Worm (Caenorhabditis elegans) whole organism, L2 larva: Measurements from ENCODE around the gene Y71H2AM.20.

Experiments used
- F13H6.1 ChIP-seq: sonication (generic microtip); optimal IDR thresholded peaks from 2 replicates; lab custom pipeline; 2016; ENCODE audit warnings: missing genetic modification characterization, missing compliant biosample characterization
- Y55F3AM.14 ChIP-seq: fragments of 200-800 bp; sonication (Bioruptor generic); optimal IDR thresholded peaks from 2 replicates; lab custom pipeline; 2018; ENCODE audit warnings: mild to moderate bottlenecking, missing genetic modification characterization, missing compliant biosample characterization
- ZK546.5 ChIP-seq: sonication (generic microtip); optimal IDR thresholded peaks from 2 replicates; lab custom pipeline; 2017; ENCODE audit warnings: missing biosample characterization, missing genetic modification characterization
- alr-1 ChIP-seq: fragments of 150-350 bp; optimal IDR thresholded peaks from 2 replicates; lab custom pipeline; 2014; ENCODE audit warnings: missing biosample characterization, missing genetic modification characterization
- ama-1 ChIP-seq: fragments of 150-350 bp; optimal IDR thresholded peaks from 2 replicates; lab custom pipeline; 2018; ENCODE audit warnings: inconsistent platforms
- blmp-1 ChIP-seq: sonication (generic microtip); optimal IDR thresholded peaks from 2 replicates; lab custom pipeline; 2017; ENCODE audit warnings: missing genetic modification characterization, mild to moderate bottlenecking, missing compliant biosample characterization, antibody characterized with exemption, moderate library complexity; ENCODE audit not compliant: insufficient read depth
- ceh-16 ChIP-seq: fragments of 150-350 bp; optimal IDR thresholded peaks from 2 replicates; lab custom pipeline; 2014; ENCODE audit warnings: missing biosample characterization, missing genetic modification characterization
- ceh-82 ChIP-seq: fragments of 150-350 bp; optimal IDR thresholded peaks from 2 replicates; lab custom pipeline; 2014; ENCODE audit warnings: missing biosample characterization, missing genetic modification characterization
- crh-2 ChIP-seq: sonication (generic microtip); optimal IDR thresholded peaks from 2 replicates; lab custom pipeline; 2017; ENCODE audit warnings: missing biosample characterization, missing genetic modification characterization
- dmd-4 ChIP-seq: sonication (generic microtip); optimal IDR thresholded peaks from 2 replicates; lab custom pipeline; 2017; ENCODE audit warnings: missing biosample characterization, missing genetic modification characterization
- egl-27 ChIP-seq: sonication (generic microtip); optimal IDR thresholded peaks from 3 replicates; lab custom pipeline; 2017; ENCODE audit warnings: missing biosample characterization, missing genetic modification reagents, missing genetic modification characterization
- elt-3 ChIP-seq: sonication (generic microtip); optimal IDR thresholded peaks from 2 replicates; lab custom pipeline; 2017; ENCODE audit warnings: missing biosample characterization, missing genetic modification characterization
- fos-1 ChIP-seq: fragments of 150-350 bp; optimal IDR thresholded peaks from 2 replicates; lab custom pipeline; 2014; ENCODE audit warnings: missing biosample characterization, missing genetic modification characterization
- gmeb-1 ChIP-seq: fragments of 150-350 bp; optimal IDR thresholded peaks from 2 replicates; lab custom pipeline; 2014; ENCODE audit warnings: missing biosample characterization, missing genetic modification characterization
- lin-11 ChIP-seq: fragments of 150-350 bp; sonication (generic microtip); optimal IDR thresholded peaks from 2 replicates; lab custom pipeline; 2014; ENCODE audit warnings: missing biosample characterization, missing genetic modification characterization, inconsistent platforms, mixed read lengths
- lin-13 ChIP-seq: fragments of 150-350 bp; optimal IDR thresholded peaks from 2 replicates; lab custom pipeline; 2014; ENCODE audit warnings: missing biosample characterization, missing genetic modification reagents, missing genetic modification characterization
- lsy-2 ChIP-seq, 2 experiments: fragments of 150-350 bp in 1 of 2; sonication (generic microtip) in 1 of 2; optimal IDR thresholded peaks; 2 replicates each; lab custom pipeline; 2014 to 2017; ENCODE audit warnings: missing biosample characterization in 2 of 2, missing genetic modification characterization in 2 of 2
- mab-5 ChIP-seq: fragments of 150-350 bp; optimal IDR thresholded peaks from 2 replicates; lab custom pipeline; 2014; ENCODE audit warnings: missing biosample characterization, missing genetic modification characterization
- mbf-1 ChIP-seq: sonication (generic microtip); optimal IDR thresholded peaks from 2 replicates; lab custom pipeline; 2017; ENCODE audit warnings: missing biosample characterization, missing genetic modification characterization
- mdl-1 ChIP-seq, 2 experiments: fragments of 150-350 bp in 1 of 2; sonication (generic microtip) in 1 of 2; optimal IDR thresholded peaks; 2 replicates each; lab custom pipeline; 2017; ENCODE audit warnings: missing biosample characterization in 2 of 2, missing genetic modification characterization in 2 of 2
- nhr-11 ChIP-seq: fragments of 150-350 bp; optimal IDR thresholded peaks from 2 replicates; lab custom pipeline; 2014; ENCODE audit warnings: missing biosample characterization, missing genetic modification characterization
- nhr-12 ChIP-seq: fragments of 150-350 bp; optimal IDR thresholded peaks from 2 replicates; lab custom pipeline; 2014; ENCODE audit warnings: missing biosample characterization, missing genetic modification characterization
- nhr-129 ChIP-seq: fragments of 150-350 bp; optimal IDR thresholded peaks from 2 replicates; lab custom pipeline; 2014; ENCODE audit warnings: missing biosample characterization, missing genetic modification characterization
- nhr-6 ChIP-seq: fragments of 150-350 bp; optimal IDR thresholded peaks from 2 replicates; lab custom pipeline; 2014; ENCODE audit warnings: missing biosample characterization, missing genetic modification characterization
- nhr-77 ChIP-seq: fragments of 150-350 bp; optimal IDR thresholded peaks from 2 replicates; lab custom pipeline; 2014; ENCODE audit warnings: missing biosample characterization, missing genetic modification characterization
- peb-1 ChIP-seq: fragments of 150-350 bp; optimal IDR thresholded peaks from 2 replicates; lab custom pipeline; 2014; ENCODE audit warnings: missing biosample characterization, missing genetic modification characterization
- sem-4 ChIP-seq: fragments of 150-350 bp; optimal IDR thresholded peaks from 2 replicates; lab custom pipeline; 2014; ENCODE audit warnings: missing biosample characterization, missing genetic modification reagents, missing genetic modification characterization
- skn-1 ChIP-seq: sonication (generic microtip); optimal IDR thresholded peaks from 2 replicates; lab custom pipeline; 2017; ENCODE audit warnings: missing biosample characterization, missing genetic modification characterization
- sma-9 ChIP-seq, 2 experiments: fragments of 150-350 bp in 1 of 2; sonication (generic microtip) in 1 of 2; optimal IDR thresholded peaks; 2 replicates each; lab custom pipeline; 2014 to 2016; ENCODE audit warnings: missing genetic modification characterization in 2 of 2, mild to moderate bottlenecking in 1 of 2, missing biosample characterization in 1 of 2, missing compliant biosample characterization in 1 of 2, missing genetic modification reagents in 1 of 2, moderate library complexity in 1 of 2
- unc-39 ChIP-seq: fragments of 150-350 bp; optimal IDR thresholded peaks from 2 replicates; lab custom pipeline; 2014; ENCODE audit warnings: missing biosample characterization, missing genetic modification characterization
- unc-55 ChIP-seq: fragments of 150-350 bp; sonication (generic microtip); optimal IDR thresholded peaks from 3 replicates; lab custom pipeline; 2014; ENCODE audit warnings: missing biosample characterization, missing genetic modification reagents, missing genetic modification characterization
- unc-62 ChIP-seq: fragments of 150-350 bp; optimal IDR thresholded peaks from 2 replicates; lab custom pipeline; 2014; ENCODE audit warnings: missing biosample characterization, missing genetic modification reagents, missing genetic modification characterization
- zag-1 ChIP-seq: fragments of 150-350 bp; optimal IDR thresholded peaks from 2 replicates; lab custom pipeline; 2014; ENCODE audit warnings: missing biosample characterization, missing genetic modification characterization
- ztf-4 ChIP-seq: fragments of 150-350 bp; optimal IDR thresholded peaks from 2 replicates; lab custom pipeline; 2014; ENCODE audit warnings: missing biosample characterization, missing genetic modification characterization

Y71H2AM.20 gene

ce11 chrIII:2760726-2761125 lies 25.0 kb downstream of the Y71H2AM.20 start, which contains the start of gene pho-9:
Gene pho-9 (minus strand): TSS chrIII:2760816.
- no peak for TF ChIP-seq ama-1
- peak; percentile 26 for TF ChIP-seq blmp-1 (tag; lab: Kevin White, UChicago)
- TF ChIP-seq fos-1 (tag; lab: Kevin White, UChicago) = peak; percentile 88
- TF ChIP-seq ZK546.5 (tag; lab: Kevin White, UChicago) = no peak
- TF ChIP-seq sma-9 (GFP tag; optimal IDR thresholded peaks at IDR 0.05; lab: Kevin White, UChicago) = peak; percentile 58
- TF ChIP-seq sma-9 (tag; optimal IDR thresholded peaks at IDR 0.05; lab: Kevin White, UChicago) = no peak
- no peak for TF ChIP-seq unc-62 (GFP tag; lab: Kevin White, UChicago)
- TF ChIP-seq nhr-129 (tag; lab: Kevin White, UChicago) = no peak
- TF ChIP-seq dmd-4 (tag; lab: Kevin White, UChicago) = no peak
- TF ChIP-seq ceh-16 (tag; lab: Kevin White, UChicago) = no peak
- peak; percentile 50 for TF ChIP-seq crh-2 (tag; lab: Kevin White, UChicago)
- peak; percentile 59 for TF ChIP-seq F13H6.1

ce11 chrIII:2759308-2759707 lies 26.4 kb downstream of the Y71H2AM.20 start:
- peak; percentile 63 for TF ChIP-seq fos-1 (tag; lab: Kevin White, UChicago)
- TF ChIP-seq lin-13 (GFP tag; lab: Kevin White, UChicago) = no peak

DNA sequence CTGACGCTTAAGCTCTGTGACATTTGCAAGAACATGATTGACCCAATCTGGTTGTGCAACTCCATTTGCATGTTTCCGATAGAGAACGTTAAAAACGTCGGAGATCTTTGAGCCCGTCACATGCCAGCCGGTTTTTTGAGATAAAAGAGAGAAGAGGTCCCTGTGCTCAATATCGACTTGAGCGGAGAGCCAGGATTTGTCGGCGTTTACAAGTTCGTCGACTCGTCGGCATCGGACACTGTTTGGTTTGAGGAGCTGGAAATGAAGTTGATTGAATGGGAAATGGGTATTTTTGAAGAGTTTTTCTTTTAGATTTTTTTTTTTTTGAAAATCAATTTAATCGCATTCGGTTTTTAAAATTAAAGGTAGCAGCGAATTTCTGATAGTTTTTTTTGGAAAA lies 27.7 kb downstream of the Y71H2AM.20 start:
- TF ChIP-seq alr-1 (tag; lab: Kevin White, UChicago) (no peak), ceh-16 (tag; lab: Kevin White, UChicago) (no peak), Y55F3AM.14 (GFP tag; lab: Kevin White, UChicago) (no peak), mbf-1 (tag; lab: Kevin White, UChicago) (no peak), nhr-6 (tag; lab: Kevin White, UChicago) (no peak)

ce11 chrIII:2757478-2757877 lies 28.3 kb downstream of the Y71H2AM.20 start:
- TF ChIP-seq gmeb-1 (tag; lab: Kevin White, UChicago) (no peak), F13H6.1 (no peak), nhr-11 (tag; lab: Kevin White, UChicago) (no peak), ztf-4 (tag; lab: Kevin White, UChicago) (no peak), lin-11 (no peak), sem-4 (tag; lab: Kevin White, UChicago) (no peak), mbf-1 (tag; lab: Kevin White, UChicago) (no peak)
- TF ChIP-seq, all 48 proteins: peak for 0

ce11 chrIII:2756260-2756659 lies 29.5 kb downstream of the Y71H2AM.20 start, which contains the start of gene gldi-9:
Gene gldi-9 (minus strand): TSS chrIII:2756360.
- no peak for TF ChIP-seq nhr-12 (tag; lab: Kevin White, UChicago)
- TF ChIP-seq mbf-1 (tag; lab: Kevin White, UChicago) = no peak
- no peak for TF ChIP-seq mab-5 (tag; lab: Kevin White, UChicago)
- TF ChIP-seq ceh-82 = no peak
- no peak for TF ChIP-seq skn-1 (tag; lab: Kevin White, UChicago)
- TF ChIP-seq crh-2 (tag; lab: Kevin White, UChicago) = no peak
- no peak for TF ChIP-seq nhr-77
- no peak for TF ChIP-seq mdl-1 (tag; optimal IDR thresholded peaks at IDR 0.05; lab: Kevin White, UChicago)
- no peak for TF ChIP-seq lin-11
- no peak for TF ChIP-seq unc-39
- TF ChIP-seq egl-27 (tag; lab: Kevin White, UChicago) = no peak
- no peak for TF ChIP-seq unc-55 (GFP tag; lab: Kevin White, UChicago)
- TF ChIP-seq peb-1 (tag; lab: Kevin White, UChicago) = no peak
- TF ChIP-seq zag-1 (tag; lab: Kevin White, UChicago) = no peak
- no peak for TF ChIP-seq lsy-2 (tag; optimal IDR thresholded peaks at IDR 0.05; lab: Kevin White, UChicago)
- TF ChIP-seq elt-3 (tag; lab: Kevin White, UChicago) = no peak
- TF ChIP-seq ztf-4 (tag; lab: Kevin White, UChicago) = no peak
- TF ChIP-seq, all 48 proteins: peak for 0
